Fruit fly (Drosophila melanogaster): ENCODE results near the gene CG34164.

The CG34164 gene

DNA sequence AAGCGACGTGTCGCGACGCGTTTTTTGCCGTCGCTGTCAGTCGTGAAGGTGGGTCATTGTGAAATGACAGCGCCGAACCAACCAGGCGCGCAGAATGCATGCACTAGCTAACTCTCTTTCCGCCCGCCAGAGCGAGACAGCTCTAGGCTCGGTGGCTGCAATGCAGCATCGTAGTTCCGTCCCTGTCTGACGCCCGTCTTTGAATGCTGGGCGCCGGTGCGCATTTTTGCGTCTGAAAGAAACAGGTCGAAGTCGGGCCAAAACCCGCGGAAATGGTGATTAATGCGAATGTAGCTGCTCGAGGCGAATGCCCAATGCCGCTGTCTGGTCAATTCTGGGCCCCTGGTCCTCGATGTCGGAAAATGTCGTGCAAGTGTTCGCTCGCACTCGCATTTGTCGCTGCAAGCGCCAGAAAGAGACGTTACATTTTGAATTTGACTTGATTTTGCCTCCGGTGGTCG lies 48.8 kb upstream of the CG34164 start (continued):
- peak; percentile 57 for TF ChIP-seq hkb (optimal IDR thresholded peaks at IDR 0.05)
- no peak for TF ChIP-seq hkb (GFP tag; IDR thresholded peaks at IDR 0.05)
- TF ChIP-seq CG2875 (GFP tag; optimal IDR thresholded peaks at IDR 0.05) = peak; percentile 61
- TF ChIP-seq CG11093 (GFP tag; IDR thresholded peaks at IDR 0.05) = peak; percentile 58; the same call in 1 of the 3 replicates
- TF ChIP-seq CG3726 (GFP tag; IDR thresholded peaks at IDR 0.05) = no peak
- no peak for TF ChIP-seq CG12299 (tag; optimal IDR thresholded peaks at IDR 0.05)
- no peak for TF ChIP-seq Opbp (GFP tag; IDR thresholded peaks at IDR 0.05; ENCODE audit: partially characterized antibody)
- peak; percentile 63 for TF ChIP-seq CG3281 (GFP tag; optimal IDR thresholded peaks at IDR 0.05)
- no peak for TF ChIP-seq dati (GFP tag; IDR thresholded peaks at IDR 0.05)
- no peak for TF ChIP-seq Neu2 (GFP tag; optimal IDR thresholded peaks at IDR 0.05; ENCODE audit: borderline replicate concordance)
- TF ChIP-seq wdn (GFP tag; IDR thresholded peaks at IDR 0.05) = no peak
- TF ChIP-seq sr (GFP tag; IDR thresholded peaks at IDR 0.05) = no peak
- no peak for TF ChIP-seq ranshi (GFP tag; IDR thresholded peaks at IDR 0.05)
- TF ChIP-seq psq (GFP tag; optimal IDR thresholded peaks at IDR 0.05) = peak; percentile 6
- TF ChIP-seq cad (GFP tag; optimal IDR thresholded peaks at IDR 0.05) = no peak
- TF ChIP-seq CG10654 (GFP tag; optimal IDR thresholded peaks at IDR 0.05) = no peak
- TF ChIP-seq odd (GFP tag; optimal IDR thresholded peaks at IDR 0.05) = peak; percentile 24
- TF ChIP-seq Ada2b (GFP tag; IDR thresholded peaks at IDR 0.05) = no peak
- TF ChIP-seq Doc2 (GFP tag; IDR thresholded peaks at IDR 0.05) = no peak
- TF ChIP-seq pros (GFP tag; optimal IDR thresholded peaks at IDR 0.05) = peak; percentile 99
- TF ChIP-seq Camta (GFP tag; optimal IDR thresholded peaks at IDR 0.05) = peak; percentile 16
- TF ChIP-seq zen (tag; optimal IDR thresholded peaks at IDR 0.05) = peak; percentile 88
- no peak for TF ChIP-seq z (GFP tag; IDR thresholded peaks at IDR 0.05)
- no peak for TF ChIP-seq rib (GFP tag; IDR thresholded peaks at IDR 0.05)
- no peak for TF ChIP-seq CG6175 (GFP tag; IDR thresholded peaks at IDR 0.05)
- peak in 1 of 2 experiments; percentile 89 for TF ChIP-seq Eip74EF (GFP tag; optimal IDR thresholded peaks at IDR 0.05)
- TF ChIP-seq phol (tag; optimal IDR thresholded peaks at IDR 0.05) = peak; percentile 26
- TF ChIP-seq CG31441 (GFP tag; IDR thresholded peaks at IDR 0.05) = no peak
- TF ChIP-seq CG12236 (GFP tag; optimal IDR thresholded peaks at IDR 0.05) = peak; percentile 16
- no peak for TF ChIP-seq ara (GFP tag; IDR thresholded peaks at IDR 0.05)
- no peak for TF ChIP-seq CG1792 (GFP tag; optimal IDR thresholded peaks at IDR 0.05)
- no peak for TF ChIP-seq CG3407 (GFP tag; optimal IDR thresholded peaks at IDR 0.05)
- no peak for TF ChIP-seq MBD-R2 (GFP tag; IDR thresholded peaks at IDR 0.05)
- peak; percentile 44 for TF ChIP-seq Mes4 (GFP tag; optimal IDR thresholded peaks at IDR 0.05)
- TF ChIP-seq CG7357 (GFP tag; IDR thresholded peaks at IDR 0.05) = no peak
- TF ChIP-seq CG6791 (GFP tag; IDR thresholded peaks at IDR 0.05; ENCODE audit: partially characterized antibody) = no peak
- peak; percentile 77 for TF ChIP-seq her (GFP tag; optimal IDR thresholded peaks at IDR 0.05)
- TF ChIP-seq Rx (GFP tag; IDR thresholded peaks at IDR 0.05) = no peak
- TF ChIP-seq ewg (GFP tag; optimal IDR thresholded peaks at IDR 0.05) = peak; percentile 68
- TF ChIP-seq CG6254 (GFP tag; optimal IDR thresholded peaks at IDR 0.05) = peak; percentile 92
- TF ChIP-seq hb (GFP tag; IDR thresholded peaks at IDR 0.05; ENCODE audit: partially characterized antibody) = no peak
- no peak for TF ChIP-seq CG7963 (GFP tag; IDR thresholded peaks at IDR 0.05; ENCODE audit: partially characterized antibody)
- peak; percentile 53 for TF ChIP-seq CG8290 (GFP tag; optimal IDR thresholded peaks at IDR 0.05)
- TF ChIP-seq CG8290 (tag; optimal IDR thresholded peaks at IDR 0.05) = peak; percentile 90 to 93
- TF ChIP-seq Gsc (GFP tag; IDR thresholded peaks at IDR 0.05) = no peak
- no peak for TF ChIP-seq cato (GFP tag; optimal IDR thresholded peaks at IDR 0.05; ENCODE audit: borderline replicate concordance)
- TF ChIP-seq danr (GFP tag; IDR thresholded peaks at IDR 0.05) = no peak
- no peak for TF ChIP-seq Scr (GFP tag; IDR thresholded peaks at IDR 0.05; ENCODE audit: partially characterized antibody)
- TF ChIP-seq GATAe (GFP tag; conservative IDR thresholded peaks at IDR 0.05) = no peak
- peak; percentile 100 for TF ChIP-seq p53 (GFP tag; optimal IDR thresholded peaks at IDR 0.05)
- TF ChIP-seq CG9215 (GFP tag; IDR thresholded peaks at IDR 0.05) = no peak
- TF ChIP-seq sens (GFP tag) = peak; percentile 93
- no peak for TF ChIP-seq CG7786 (GFP tag; optimal IDR thresholded peaks at IDR 0.05)
